Fruit fly (Drosophila melanogaster): ENCODE measurements around the gene v.
A peak's percentile ranks its signal among the peaks of the same experiment; 100 is the strongest.

v gene

DNA sequence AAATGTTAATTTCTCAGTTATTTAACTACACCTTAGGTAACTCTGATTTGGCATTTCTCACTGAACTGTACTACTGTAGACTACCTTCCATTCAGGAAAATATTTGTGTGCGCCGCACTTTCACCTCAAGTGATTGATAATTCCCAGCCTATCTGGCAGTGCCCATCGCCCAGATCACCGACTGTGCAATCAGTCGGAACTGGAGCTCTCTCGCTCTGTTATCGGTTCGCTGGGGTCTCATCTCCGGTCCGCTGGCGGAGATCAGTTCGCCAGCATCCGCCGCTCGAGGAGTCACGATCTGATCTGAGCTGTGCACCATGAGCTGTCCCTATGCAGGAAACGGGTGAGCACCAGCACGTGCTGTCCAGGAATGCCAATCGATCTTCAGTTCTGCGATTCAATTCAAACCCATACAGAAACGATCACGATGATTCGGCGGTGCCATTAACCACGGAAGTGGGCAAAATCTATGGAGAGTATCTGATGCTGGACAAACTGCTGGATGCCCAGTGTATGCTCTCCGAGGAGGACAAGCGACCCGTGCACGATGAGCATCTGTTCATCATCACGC lies at the start of gene v:
TSS of gene v (plus strand) at position 262 of the 571 bp plus-strand sequence.
- no peak for TF ChIP-seq CG17801 (GFP tag; optimal IDR thresholded peaks at IDR 0.05; ENCODE audit: partially characterized antibody)

DNA sequence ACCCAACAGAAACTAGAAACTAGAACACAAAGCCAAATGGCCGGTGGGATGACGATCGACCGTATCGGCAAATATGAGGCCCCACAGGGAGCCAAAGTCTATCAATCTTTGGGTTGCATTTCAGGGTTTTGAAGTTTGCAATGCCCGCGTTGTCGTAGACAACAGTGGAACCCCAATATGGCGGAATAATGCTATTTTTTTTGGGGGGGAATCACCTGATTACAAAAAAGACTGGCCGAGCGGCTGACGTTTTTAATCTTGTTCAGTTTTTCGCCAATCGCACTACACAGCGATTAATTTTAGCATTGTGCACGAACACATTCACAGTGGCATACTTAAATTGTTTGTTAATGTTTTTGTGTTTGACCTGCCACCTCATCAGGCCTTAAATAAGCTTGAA lies 47.3 kb upstream of the v start:
- TF ChIP-seq CG17801 (GFP tag; optimal IDR thresholded peaks at IDR 0.05; ENCODE audit: partially characterized antibody), result no peak

DNA sequence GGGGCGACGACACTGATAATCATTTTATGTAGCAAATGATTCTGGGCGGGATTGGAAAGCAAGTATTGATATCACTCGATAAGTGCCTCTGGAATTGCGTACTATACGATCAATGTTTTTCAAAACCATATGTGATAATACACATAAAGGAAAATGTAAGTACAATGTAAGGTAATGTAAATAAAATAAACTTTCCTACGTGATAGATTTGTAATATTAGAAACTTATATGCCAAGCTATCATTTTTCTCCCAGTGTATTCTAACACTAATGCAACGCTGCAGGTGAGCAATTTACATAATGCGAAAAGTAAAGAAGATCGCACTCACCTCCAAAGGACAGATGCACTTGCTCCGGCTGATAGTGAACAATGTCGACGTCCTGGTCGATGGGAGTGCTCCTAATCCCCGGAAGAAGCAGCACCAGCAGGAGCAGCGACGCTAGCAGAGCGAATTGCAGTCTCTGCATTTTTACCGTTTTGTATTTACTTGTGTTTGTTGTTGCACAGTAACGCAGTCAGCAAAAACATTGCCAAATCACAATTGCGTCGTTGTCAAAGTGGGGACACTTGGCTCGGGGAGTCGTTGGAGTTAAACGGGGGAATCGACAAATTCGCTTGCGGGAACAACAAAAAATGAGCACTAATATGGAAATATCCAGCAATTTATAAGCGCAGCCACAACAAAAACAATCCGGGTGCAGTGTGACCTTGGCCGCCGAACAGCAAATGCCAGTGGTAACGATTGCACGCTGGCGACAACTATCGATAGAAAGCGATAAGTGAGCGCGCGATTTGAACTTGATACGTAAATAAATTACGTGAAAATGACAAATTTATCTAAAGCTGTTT lies 46.5 kb upstream of the v start, which contains the start of gene CG1637:
TSS of gene CG1637 (minus strand) at position 807 of the 849 bp plus-strand sequence.
- peak; percentile 9 for TF ChIP-seq CG17801 (GFP tag; optimal IDR thresholded peaks at IDR 0.05; ENCODE audit: partially characterized antibody)

DNA sequence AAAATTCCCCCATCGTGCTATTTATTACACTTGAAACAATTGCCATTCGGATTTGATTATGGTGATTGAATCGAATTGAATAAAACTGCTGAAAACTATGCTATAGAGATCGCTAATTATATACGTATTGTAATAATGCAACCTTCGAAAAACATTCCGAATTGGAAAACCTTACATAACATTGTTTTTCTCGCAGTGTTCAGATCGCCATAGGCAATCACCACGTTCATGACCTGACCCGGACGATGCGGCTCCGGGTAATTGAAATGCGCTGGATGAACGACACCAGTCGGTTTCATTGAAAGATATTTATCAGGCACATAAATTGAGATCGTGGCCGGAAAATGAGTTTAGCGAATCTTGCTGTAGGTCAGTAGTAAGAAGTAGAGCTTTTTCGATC lies 41.0 kb upstream of the v start:
- no peak for TF ChIP-seq CG17801 (GFP tag; optimal IDR thresholded peaks at IDR 0.05; ENCODE audit: partially characterized antibody)

DNA sequence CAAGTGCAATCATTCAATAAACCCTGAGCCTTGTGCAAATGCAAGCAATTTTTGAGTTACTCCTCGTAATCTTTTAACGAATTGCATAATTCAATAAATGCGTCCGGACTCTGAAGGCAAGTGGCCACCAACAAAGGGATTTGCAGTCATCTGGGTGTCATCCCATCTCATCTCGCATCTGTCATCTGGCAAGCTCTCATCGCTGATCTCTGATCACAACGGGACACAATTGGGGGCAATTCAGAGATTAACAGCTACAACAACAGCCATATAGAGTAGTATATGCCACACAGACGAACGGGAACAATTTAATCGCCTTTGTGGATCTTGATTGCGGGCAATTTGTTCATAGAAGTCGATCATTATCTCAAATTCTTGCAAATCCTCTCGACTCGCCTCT lies 40.0 kb upstream of the v start:
- TF ChIP-seq CG17801 (GFP tag; optimal IDR thresholded peaks at IDR 0.05; ENCODE audit: partially characterized antibody), result no peak

DNA sequence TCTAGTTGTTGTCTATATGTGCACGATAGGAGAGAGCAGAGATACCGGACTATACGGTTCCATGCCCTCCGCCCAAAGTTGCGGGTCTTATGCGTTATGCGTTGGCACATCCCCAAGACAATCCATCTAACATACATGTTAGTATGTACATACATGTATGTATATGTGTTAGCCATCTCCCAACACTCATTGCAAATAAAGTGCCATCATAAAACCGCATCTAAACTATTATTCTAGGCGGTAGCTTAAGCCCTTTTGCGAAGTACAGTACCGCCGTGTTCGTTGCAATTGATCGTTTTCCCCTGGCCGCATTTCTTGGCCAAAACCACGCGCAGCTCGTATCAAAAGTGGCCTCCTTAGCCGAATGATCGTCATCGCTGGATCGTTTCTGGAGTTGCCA lies 37.4 kb upstream of the v start:
- no peak for TF ChIP-seq CG17801 (GFP tag; optimal IDR thresholded peaks at IDR 0.05; ENCODE audit: partially characterized antibody)

DNA sequence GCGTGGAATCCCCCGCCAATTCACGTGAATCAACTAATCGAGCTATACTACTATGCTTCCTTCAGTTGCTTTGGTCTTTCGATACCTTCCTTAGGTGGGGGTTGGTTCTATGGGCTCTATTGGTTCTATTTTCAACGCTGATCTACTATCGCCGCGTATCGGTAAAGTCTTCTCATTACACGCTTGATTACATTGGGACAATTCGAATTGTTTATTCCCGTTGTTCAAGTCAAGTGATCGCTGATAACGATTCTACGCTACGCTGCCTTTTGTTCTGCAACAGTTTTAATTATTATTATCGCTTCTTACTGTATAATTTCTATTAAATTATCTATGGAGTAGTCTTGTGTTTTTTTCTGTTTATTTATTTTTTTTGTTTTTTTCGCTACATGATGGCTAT lies 36.1 kb upstream of the v start:
- TF ChIP-seq CG17801 (GFP tag; optimal IDR thresholded peaks at IDR 0.05; ENCODE audit: partially characterized antibody), result no peak

DNA sequence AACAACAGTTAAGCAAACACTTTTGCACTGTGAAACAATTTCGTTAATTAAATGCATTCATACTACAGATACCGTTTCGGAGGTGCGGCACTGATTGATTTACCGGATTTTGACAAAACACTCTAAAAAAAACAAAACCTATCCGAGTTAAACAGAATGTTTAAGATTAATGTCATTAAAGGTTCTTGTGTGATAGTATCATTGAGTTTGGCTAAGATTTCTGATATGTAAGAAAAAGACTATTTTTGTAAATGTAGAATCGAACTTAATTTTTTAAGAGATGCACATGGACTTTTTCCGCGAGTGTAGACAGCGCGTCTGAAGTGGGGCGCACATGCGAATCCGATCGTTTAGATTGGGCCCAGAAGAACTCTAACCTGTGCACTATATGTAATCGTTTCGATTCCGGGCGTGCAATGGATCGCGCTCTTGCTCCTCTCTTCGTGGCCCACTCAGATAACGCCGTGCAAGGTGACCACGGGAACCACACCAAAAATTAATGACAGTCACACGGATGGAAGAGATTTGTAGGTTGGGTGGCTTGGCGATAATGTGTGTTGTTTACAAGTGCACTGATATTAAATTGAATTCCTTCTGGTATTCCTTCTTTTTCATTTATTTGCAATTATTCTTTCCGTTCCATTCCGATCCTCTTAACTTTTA lies 33.7 kb upstream of the v start:
- peak; percentile 47 for TF ChIP-seq CG17801 (GFP tag; optimal IDR thresholded peaks at IDR 0.05; ENCODE audit: partially characterized antibody)

DNA sequence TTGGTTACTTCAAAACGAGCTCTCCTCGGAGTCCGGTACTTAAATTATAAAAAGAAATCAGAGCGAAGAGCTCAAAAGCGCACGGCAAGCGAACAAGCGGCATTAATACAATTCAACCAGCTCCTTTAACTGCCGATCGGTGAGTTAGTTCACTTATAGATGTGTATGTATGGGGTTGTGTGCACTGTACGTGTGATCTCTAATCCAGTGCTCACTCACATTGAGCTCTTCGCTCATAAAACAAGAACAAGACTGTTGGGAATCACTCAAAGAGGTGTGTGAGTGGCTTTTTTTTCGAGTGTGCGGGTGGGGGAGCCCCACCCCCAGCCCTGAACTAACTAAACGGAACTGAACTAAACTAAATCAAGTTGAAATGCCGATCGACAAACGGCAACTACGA lies 32.6 kb upstream of the v start, which contains the start of gene Ork1:
TSS of gene Ork1 (minus strand) at position 101 of the 400 bp plus-strand sequence.
- TF ChIP-seq CG17801 (GFP tag; optimal IDR thresholded peaks at IDR 0.05; ENCODE audit: partially characterized antibody), result no peak

DNA sequence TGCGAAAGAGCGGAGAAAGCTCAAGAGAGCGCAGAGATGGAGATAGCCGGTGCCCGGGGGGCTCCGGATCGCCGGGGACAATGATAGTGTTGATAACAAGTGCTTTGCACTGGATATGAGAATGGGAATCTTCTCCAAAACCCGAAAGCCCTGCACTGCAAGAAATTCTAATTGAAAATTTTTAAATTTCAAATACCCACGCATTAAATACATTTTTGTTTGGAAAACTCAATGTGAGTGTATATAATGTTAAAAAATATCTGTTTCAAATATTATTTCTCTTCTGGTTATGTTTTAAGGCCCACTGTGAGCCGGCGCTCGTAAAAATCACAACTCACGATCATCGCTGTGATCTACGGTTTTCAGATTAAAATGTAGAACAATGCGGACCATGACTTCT lies 30.6 kb upstream of the v start:
- TF ChIP-seq CG17801 (GFP tag; optimal IDR thresholded peaks at IDR 0.05; ENCODE audit: partially characterized antibody), result peak; percentile 40

DNA sequence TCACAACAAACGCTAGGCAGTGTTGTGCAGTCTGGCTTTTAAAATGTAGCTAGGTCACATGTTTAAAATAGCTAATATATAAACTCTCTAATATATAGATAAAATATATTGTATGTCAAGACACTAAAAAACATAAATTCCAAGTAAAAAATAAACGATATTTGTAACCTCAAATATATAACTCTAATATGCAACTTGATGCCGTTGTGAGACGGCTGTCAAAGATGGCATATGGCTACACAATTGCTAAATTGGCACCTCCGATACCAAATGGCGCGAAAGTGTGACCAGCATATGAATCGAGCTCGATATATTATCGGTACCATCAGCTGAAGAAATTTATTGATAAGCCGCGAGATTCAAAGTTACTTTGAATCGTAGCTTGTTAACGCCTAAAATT lies 24.5 kb upstream of the v start, which contains the start of gene CG1582:
TSS of gene CG1582 (minus strand) at position 71 of the 400 bp plus-strand sequence.
- peak; percentile 64 for TF ChIP-seq CG17801 (GFP tag; optimal IDR thresholded peaks at IDR 0.05; ENCODE audit: partially characterized antibody)

DNA sequence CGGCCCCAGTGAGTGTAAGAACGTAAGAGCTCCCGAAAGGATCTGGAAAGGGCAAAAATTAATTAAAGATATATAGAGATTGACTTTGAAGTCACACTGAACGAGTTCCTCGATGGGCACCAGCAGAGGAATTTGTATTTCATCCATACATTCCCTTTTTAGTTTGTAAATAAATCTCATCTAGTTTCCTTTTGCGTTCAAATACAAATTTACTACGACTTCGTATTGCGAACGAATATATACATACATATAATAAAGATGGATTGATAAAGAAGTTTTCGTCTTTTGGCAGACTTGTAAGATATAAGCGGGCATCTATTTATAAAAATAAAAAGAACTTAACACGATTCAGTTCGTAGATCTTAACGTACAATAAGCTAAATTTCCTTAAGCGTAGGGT lies 24.1 kb upstream of the v start, which contains the start of gene CG15208:
TSS of gene CG15208 (plus strand) at position 301 of the 400 bp plus-strand sequence.
- TF ChIP-seq CG17801 (GFP tag; optimal IDR thresholded peaks at IDR 0.05; ENCODE audit: partially characterized antibody), result no peak

DNA sequence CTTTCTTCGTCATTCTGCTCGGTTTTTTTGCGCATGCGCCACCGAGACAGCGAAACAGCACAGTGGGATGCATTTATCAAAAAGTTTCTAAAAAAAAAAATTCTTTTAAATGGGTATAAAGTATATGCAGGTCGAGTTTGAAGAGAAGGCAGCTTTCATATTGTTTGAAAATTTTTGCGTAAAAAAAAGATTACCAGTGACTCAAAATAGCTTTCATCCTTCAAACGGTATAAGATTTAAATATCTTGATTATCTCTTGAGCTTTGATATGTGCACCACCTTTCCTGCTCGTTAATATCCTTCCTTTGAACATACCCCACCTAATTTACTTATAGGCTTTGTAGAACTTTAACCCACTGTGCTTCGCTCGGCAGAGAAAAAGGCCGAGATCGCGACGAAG lies 18.7 kb upstream of the v start:
- TF ChIP-seq CG17801 (GFP tag; optimal IDR thresholded peaks at IDR 0.05; ENCODE audit: partially characterized antibody), result peak; percentile 36

DNA sequence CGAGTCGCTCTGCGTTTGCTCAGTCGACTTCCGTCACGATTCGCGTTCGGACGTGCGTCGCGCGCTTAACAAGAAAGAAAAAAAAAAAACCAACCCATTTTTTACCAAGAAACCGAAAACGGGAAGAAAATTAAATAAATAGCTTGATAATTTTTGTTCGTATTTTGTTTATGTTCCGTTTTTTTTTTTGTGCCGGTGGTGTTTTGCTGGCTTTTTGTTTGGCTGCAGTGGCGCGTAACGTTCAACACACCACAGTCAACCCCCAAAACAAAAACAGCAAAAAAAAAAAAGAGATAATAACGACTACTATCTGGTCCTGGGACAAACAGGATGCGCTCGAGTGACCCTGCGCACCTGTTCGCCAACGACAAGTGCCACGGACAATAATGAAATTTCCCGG lies 18.3 kb upstream of the v start, which contains the start of gene CG43901:
TSS of gene CG43901 (plus strand) at position 301 of the 400 bp plus-strand sequence.
- no peak for TF ChIP-seq CG17801 (GFP tag; optimal IDR thresholded peaks at IDR 0.05; ENCODE audit: partially characterized antibody)

DNA sequence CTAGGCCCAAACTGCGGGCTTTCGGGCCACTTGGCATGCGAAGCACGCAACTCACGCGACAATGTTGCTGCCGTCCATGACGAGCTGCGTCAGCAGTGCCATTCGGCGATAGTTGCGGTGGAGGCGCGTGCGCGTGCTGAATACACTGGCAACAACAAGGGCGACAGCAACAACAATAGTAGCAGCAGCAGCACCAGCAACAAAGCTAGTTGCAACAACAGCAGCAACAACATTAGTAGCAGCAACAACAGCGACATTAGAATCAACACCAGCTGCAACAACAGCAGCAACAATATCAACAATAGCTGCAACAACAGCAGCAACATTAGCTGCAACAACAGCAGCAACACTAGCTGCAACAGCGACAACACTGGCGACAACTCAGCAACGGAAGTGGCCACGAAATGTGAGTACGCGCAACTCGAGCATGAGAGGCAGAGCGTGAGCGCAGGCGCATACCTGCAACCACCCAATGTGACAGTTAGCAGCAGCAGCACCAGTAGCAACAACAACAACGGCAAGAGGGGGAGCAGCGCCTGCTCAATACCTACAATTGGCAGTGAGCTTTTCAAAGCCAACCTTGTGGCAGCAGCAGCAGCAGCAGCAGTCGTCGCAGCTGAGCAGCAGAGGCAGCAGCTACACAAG lies 17.4 kb upstream of the v start:
- no peak for TF ChIP-seq CG17801 (GFP tag; optimal IDR thresholded peaks at IDR 0.05; ENCODE audit: partially characterized antibody)
